Worm (Caenorhabditis elegans): ENCODE results near the gene C56G2.4.

The C56G2.4 gene

ce11 chrIII:6312244-6312643 is 19.3 kb upstream of the C56G2.4 start:
- TF ChIP-seq ZK546.5 (tag; optimal IDR thresholded peaks at IDR 0.05): no peak
- TF ChIP-seq sma-3 (GFP tag; optimal IDR thresholded peaks at IDR 0.05): no peak
- TF ChIP-seq mdl-1 (tag; optimal IDR thresholded peaks at IDR 0.05): no peak
- peak; percentile 35 for TF ChIP-seq crh-2 (tag; optimal IDR thresholded peaks at IDR 0.05)
- no peak for TF ChIP-seq elt-1 (tag; optimal IDR thresholded peaks at IDR 0.05)

DNA sequence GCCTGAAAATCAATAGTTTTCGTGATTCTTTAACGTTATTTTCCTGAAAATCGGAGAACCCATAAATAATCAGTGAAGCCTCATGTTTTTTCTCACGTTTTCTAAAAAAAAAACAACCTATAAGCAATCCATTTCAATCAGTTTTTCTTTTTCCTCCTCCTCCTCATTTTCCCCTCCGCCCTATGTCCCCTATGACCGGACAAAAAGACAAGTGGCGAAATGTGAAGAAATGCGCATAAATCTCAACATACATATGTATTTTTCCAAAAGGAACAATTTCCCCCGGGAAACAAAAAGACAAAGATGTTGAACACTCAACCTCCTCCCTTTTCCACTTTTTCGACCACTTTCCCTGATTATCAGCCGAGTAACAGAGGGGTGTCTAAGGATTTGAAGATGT is 16.0 kb upstream of the C56G2.4 start:
- TF ChIP-seq nhr-6 (tag; optimal IDR thresholded peaks at IDR 0.05) (no peak), fos-1 (tag; optimal IDR thresholded peaks at IDR 0.05) (no peak), R02D3.7 (tag; optimal IDR thresholded peaks at IDR 0.05) (no peak), zag-1 (tag; optimal IDR thresholded peaks at IDR 0.05) (no peak), alr-1 (tag; optimal IDR thresholded peaks at IDR 0.05) (no peak)

DNA sequence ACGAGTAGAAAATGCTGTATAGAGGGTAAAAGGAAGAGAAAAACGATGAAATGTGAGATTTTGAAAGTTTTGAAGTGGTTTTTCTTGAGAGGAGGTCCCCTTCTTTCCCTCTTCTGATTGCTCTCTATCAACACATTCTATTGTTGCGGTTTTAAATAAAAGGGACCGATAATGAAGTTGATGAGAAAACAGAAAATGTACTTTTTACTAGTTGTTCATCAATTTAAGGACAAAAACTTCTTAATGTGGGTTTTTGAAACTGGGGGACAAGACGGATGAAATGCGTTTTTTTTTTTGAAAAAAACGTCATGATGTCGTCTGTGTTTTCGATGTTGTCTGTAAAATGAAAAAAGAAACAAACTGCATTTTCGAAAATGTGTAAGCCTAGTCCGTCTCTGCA is 14.7 kb upstream of the C56G2.4 start:
- TF ChIP-seq ZK546.5 (tag; optimal IDR thresholded peaks at IDR 0.05) (no peak), dmd-4 (tag; optimal IDR thresholded peaks at IDR 0.05) (no peak), blmp-1 (tag; optimal IDR thresholded peaks at IDR 0.05; ENCODE audit: insufficient read depth) (no peak), skn-1 (tag; optimal IDR thresholded peaks at IDR 0.05) (no peak), gmeb-1 (tag; optimal IDR thresholded peaks at IDR 0.05) (no peak), nhr-23 (tag; optimal IDR thresholded peaks at IDR 0.05) (no peak), mbf-1 (tag; optimal IDR thresholded peaks at IDR 0.05) (no peak), ceh-16 (tag; optimal IDR thresholded peaks at IDR 0.05) (no peak), fos-1 (tag; optimal IDR thresholded peaks at IDR 0.05) (no peak), nhr-77 (tag; optimal IDR thresholded peaks at IDR 0.05) (no peak), nhr-21 (tag; optimal IDR thresholded peaks at IDR 0.05) (no peak), nhr-10 (tag; optimal IDR thresholded peaks at IDR 0.05) (no peak), alr-1 (tag; optimal IDR thresholded peaks at IDR 0.05) (no peak), elt-1 (tag; optimal IDR thresholded peaks at IDR 0.05) (no peak), nhr-129 (tag; optimal IDR thresholded peaks at IDR 0.05) (no peak), ztf-1 (GFP tag; conservative IDR thresholded peaks at IDR 0.05) (no peak), egl-27 (tag; optimal IDR thresholded peaks at IDR 0.05) (no peak), nhr-237 (tag; optimal IDR thresholded peaks at IDR 0.05) (no peak), unc-62 (GFP tag; optimal IDR thresholded peaks at IDR 0.05) (no peak)

DNA sequence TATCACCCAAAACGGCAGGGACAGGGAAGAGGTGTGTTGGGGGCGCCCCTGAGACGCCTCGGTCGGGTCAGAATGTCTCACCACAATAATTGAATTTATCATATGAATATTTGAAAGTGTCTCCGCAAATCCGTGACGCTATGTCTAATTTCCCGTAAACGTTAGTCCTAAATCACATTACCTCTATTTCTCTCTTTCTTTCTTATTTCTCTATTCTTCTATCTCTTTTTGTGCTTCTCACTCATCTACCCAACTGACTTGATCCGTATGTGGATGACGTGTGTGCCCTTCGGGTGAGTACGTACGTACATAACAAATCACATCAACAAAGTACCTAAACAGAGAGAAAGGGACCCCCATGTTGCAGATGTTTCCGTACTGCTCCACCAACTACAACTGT is 14.2 kb upstream of the C56G2.4 start:
- TF ChIP-seq sma-9 (GFP tag; optimal IDR thresholded peaks at IDR 0.05) (peak; percentile 71), sma-9 (tag; optimal IDR thresholded peaks at IDR 0.05) (no peak), F13H6.1 (tag; optimal IDR thresholded peaks at IDR 0.05) (no peak)

DNA sequence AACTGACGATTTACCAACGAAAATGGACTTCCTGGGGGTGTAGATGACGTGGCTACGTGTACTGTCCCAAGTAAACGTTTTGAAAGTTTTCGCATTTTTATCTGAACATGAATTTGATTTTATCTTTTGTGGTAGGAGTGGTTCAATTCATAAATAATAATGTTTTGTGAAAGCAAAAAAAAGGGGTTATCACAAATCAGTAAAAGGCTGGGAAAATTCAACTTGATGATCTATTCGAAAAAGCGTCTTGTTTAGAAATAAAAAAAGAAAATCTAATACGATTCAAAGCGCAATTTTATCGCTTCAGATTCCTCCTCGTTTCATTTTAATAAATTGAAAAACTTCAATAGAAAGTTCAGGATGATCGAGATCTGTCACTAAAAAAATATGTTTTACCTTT is 7.4 kb upstream of the C56G2.4 start, which contains the start of gene C56G2.5:
Gene C56G2.5 (minus strand): TSS at position 101 of the 400 bp plus-strand sequence.
- TF ChIP-seq unc-62 (GFP tag; optimal IDR thresholded peaks at IDR 0.05) (no peak), aly-2 (tag; optimal IDR thresholded peaks at IDR 0.05) (no peak), mab-5 (tag; optimal IDR thresholded peaks at IDR 0.05) (no peak), nhr-129 (tag; optimal IDR thresholded peaks at IDR 0.05) (no peak), gmeb-1 (tag; optimal IDR thresholded peaks at IDR 0.05) (no peak)

DNA sequence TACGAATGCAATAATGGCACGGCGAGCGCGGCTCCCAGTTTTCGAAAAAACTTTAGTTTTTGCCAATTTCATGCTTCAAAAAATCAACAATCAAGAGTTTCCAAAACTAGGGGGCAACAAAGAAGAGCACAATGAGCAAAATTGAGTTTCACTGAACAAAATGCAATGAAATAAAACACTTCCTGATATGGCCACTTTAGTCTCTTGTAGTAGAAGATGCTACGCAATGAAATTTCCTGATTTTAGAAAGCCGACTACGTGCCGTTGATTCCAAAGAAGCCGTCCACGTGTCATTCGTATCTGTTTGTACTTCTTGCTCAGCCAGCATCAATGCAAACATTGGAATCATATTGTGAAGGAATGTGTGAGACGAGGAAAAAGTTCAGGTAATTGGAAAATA is 2.8 kb downstream of the C56G2.4 start:
- TF ChIP-seq lsy-2 (tag; optimal IDR thresholded peaks at IDR 0.05) (no peak), ceh-82 (tag; optimal IDR thresholded peaks at IDR 0.05) (no peak), C34F6.9 (tag; optimal IDR thresholded peaks at IDR 0.05) (no peak), gmeb-1 (tag; optimal IDR thresholded peaks at IDR 0.05) (no peak), crh-2 (tag; optimal IDR thresholded peaks at IDR 0.05) (no peak), egl-27 (tag; optimal IDR thresholded peaks at IDR 0.05) (no peak), F13H6.1 (tag; optimal IDR thresholded peaks at IDR 0.05) (no peak), ceh-16 (tag; optimal IDR thresholded peaks at IDR 0.05) (no peak), peb-1 (tag; optimal IDR thresholded peaks at IDR 0.05) (no peak), elt-3 (tag; optimal IDR thresholded peaks at IDR 0.05) (no peak), lin-39 (tag; optimal IDR thresholded peaks at IDR 0.05) (no peak), alr-1 (tag; optimal IDR thresholded peaks at IDR 0.05) (no peak), lin-13 (GFP tag; optimal IDR thresholded peaks at IDR 0.05) (no peak), ztf-1 (GFP tag; conservative IDR thresholded peaks at IDR 0.05) (no peak)

Data from whole organism, L2 larva.